Worm (Caenorhabditis elegans): ENCODE data around the gene C23H4.6.

The C23H4.6 gene

DNA sequence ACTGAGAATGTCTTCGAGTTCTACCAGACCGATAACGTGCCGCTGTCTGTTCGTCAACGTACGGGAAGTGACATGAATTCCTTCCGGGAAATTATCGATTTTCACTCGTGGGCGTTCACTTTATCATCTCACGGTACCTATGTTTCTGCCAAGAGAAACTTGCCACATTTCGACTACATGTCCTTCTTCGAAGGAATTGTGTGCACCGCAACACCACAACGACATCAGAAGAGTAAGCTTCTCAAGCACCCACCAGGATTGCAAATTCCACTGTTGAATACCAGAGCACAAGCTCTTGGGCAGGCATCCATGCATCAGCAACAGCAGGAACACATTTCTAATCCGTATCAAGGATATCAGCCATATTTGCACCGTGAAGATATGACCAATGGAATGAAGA lies 48.8 kb downstream of the C23H4.6 start:
- TF ChIP-seq unc-130 (tag; optimal IDR thresholded peaks at IDR 0.05) (no peak), ceh-8 (GFP tag; optimal IDR thresholded peaks at IDR 0.05) (no peak), hlh-17 (GFP tag; optimal IDR thresholded peaks at IDR 0.05; ENCODE audit: borderline replicate concordance) (no peak), pax-3 (tag; optimal IDR thresholded peaks at IDR 0.05) (no peak), hlh-4 (tag; optimal IDR thresholded peaks at IDR 0.05) (no peak), egl-13 (tag; optimal IDR thresholded peaks at IDR 0.05) (no peak), nhr-77 (tag; optimal IDR thresholded peaks at IDR 0.05) (no peak)

DNA sequence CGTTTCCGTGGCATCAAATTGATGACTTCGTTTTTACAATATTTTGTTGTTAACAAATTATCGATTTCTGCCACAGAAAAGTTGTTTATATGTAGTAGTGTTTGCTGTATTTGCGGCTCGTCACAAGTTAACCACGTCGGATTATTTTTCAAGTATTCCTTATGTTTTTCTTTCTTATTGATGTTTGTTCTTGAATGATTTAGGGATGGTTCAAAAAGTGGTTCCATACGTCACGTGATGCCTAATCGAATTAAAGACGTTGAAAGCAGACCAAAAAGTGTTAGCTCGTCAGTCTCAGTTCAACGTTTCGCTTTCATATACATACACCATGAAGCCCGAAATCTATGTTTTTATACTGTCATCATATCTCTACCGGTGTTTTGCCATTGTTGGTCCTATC lies 50.1 kb downstream of the C23H4.6 start, which contains the start of gene lips-2:
Gene lips-2 (plus strand): TSS at position 301 of the 400 bp plus-strand sequence.
- TF ChIP-seq nhr-77 (tag; optimal IDR thresholded peaks at IDR 0.05) = no peak
- TF ChIP-seq lin-15B (tag; optimal IDR thresholded peaks at IDR 0.05) = no peak
- TF ChIP-seq unc-30 (tag; optimal IDR thresholded peaks at IDR 0.05) = no peak
- no peak for TF ChIP-seq sox-4 (tag; optimal IDR thresholded peaks at IDR 0.05)
- no peak for TF ChIP-seq ets-5 (GFP tag; IDR thresholded peaks at IDR 0.05)
- no peak for TF ChIP-seq nhr-28 (tag; optimal IDR thresholded peaks at IDR 0.05)
- no peak for TF ChIP-seq ztf-4 (tag; optimal IDR thresholded peaks at IDR 0.05)

DNA sequence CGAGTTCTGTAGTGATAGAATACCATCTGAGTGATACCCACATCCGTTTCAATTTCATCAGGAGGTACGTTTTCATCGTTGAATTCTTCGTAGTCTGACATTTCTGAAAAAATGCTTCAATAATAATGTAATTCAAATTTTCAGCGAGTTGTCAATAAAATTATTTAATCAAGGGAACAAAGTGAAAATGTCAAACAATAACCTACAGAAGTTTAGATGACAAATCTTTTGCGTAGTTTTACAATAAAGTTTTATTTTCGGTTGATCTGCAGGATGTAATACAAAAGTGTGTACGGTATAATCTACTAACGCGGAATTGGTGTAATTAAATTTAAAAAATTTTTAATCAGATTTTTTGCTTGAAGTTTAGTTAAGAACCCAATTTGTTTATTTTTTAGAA lies 52.8 kb downstream of the C23H4.6 start, which contains the start of gene C04B4.5:
Gene C04B4.5 (minus strand): TSS at position 101 of the 400 bp plus-strand sequence.
- TF ChIP-seq hpl-2 (GFP tag; optimal IDR thresholded peaks at IDR 0.05) (no peak), ztf-11 (tag; optimal IDR thresholded peaks at IDR 0.05) (no peak), pax-3 (tag; optimal IDR thresholded peaks at IDR 0.05) (no peak), sptf-1 (tag; optimal IDR thresholded peaks at IDR 0.05) (no peak), fkh-10 (GFP tag; optimal IDR thresholded peaks at IDR 0.05) (no peak), nhr-20 (tag; optimal IDR thresholded peaks at IDR 0.05) (no peak), aha-1 (tag; optimal IDR thresholded peaks at IDR 0.05) (no peak), nhr-11 (tag; optimal IDR thresholded peaks at IDR 0.05) (no peak), nhr-12 (tag; optimal IDR thresholded peaks at IDR 0.05) (no peak)

All from whole organism, L1 larva.